Fruit fly (Drosophila melanogaster) whole organism, embryonic: ENCODE measurements around the gene Vps26.

Experiments
- Abd-B ChIP-seq: fragments of 200-800 bp; sonication (Bioruptor generic); optimal IDR thresholded peaks from 2 replicates; lab custom pipeline; 2018; ENCODE audit warnings: missing biosample characterization, mild to moderate bottlenecking, missing genetic modification characterization, moderate library complexity
- Ada2b ChIP-seq: fragments of 200-800 bp; sonication (Bioruptor generic); IDR thresholded peaks from 2 replicates; pipeline ENCODE4 v1.3.6; 2022; ENCODE audit warnings: missing biosample characterization, missing genetic modification characterization
- B-H1 ChIP-seq: fragments of 200-800 bp; sonication (Bioruptor generic); IDR thresholded peaks from 3 replicates; pipeline ENCODE4 v1.3.6; 2022; ENCODE audit warnings: missing biosample characterization, missing genetic modification characterization
- BtbVII ChIP-seq: fragments of 200-800 bp; sonication (Bioruptor generic); optimal IDR thresholded peaks from 3 replicates; lab custom pipeline; 2017; ENCODE audit warnings: missing biosample characterization, mild to moderate bottlenecking, missing genetic modification characterization
- CG10321 ChIP-seq: fragments of 200-800 bp; sonication (Bioruptor generic); IDR thresholded peaks from 2 replicates; pipeline ENCODE4 v1.3.6; 2022; ENCODE audit warnings: missing biosample characterization, missing genetic modification characterization
- CG10959 ChIP-seq: fragments of 200-800 bp; sonication (Bioruptor generic); IDR thresholded peaks from 2 replicates; pipeline ENCODE4 v1.3.6; 2022; ENCODE audit warnings: missing biosample characterization, missing genetic modification characterization
- CG11723 ChIP-seq: fragments of 200-800 bp; sonication (Bioruptor generic); optimal IDR thresholded peaks from 2 replicates; lab custom pipeline; 2017; ENCODE audit warnings: missing biosample characterization, mild to moderate bottlenecking, missing genetic modification characterization
- CG12299 ChIP-seq: fragments of 200-800 bp; sonication (Bioruptor generic); optimal IDR thresholded peaks from 2 replicates; lab custom pipeline; 2018; ENCODE audit warnings: missing biosample characterization, mild to moderate bottlenecking, missing genetic modification characterization
- CG1233 ChIP-seq: fragments of 200-800 bp; sonication (Bioruptor generic); optimal IDR thresholded peaks from 4 replicates; lab custom pipeline; 2018; ENCODE audit warnings: missing biosample characterization, mild to moderate bottlenecking, missing genetic modification characterization
- CG12391 ChIP-seq: fragments of 200-800 bp; sonication (Bioruptor generic); optimal IDR thresholded peaks from 3 replicates; lab custom pipeline; 2018; ENCODE audit warnings: missing biosample characterization, mild to moderate bottlenecking, missing genetic modification characterization, moderate library complexity
- CG13624 ChIP-seq: fragments of 200-800 bp; sonication (Bioruptor generic); optimal IDR thresholded peaks from 2 replicates; lab custom pipeline; 2016; ENCODE audit warnings: missing biosample characterization, missing genetic modification characterization
- CG14667 ChIP-seq: fragments of 200-800 bp; sonication (Bioruptor generic); IDR thresholded peaks from 2 replicates; pipeline ENCODE4 v1.3.6; 2022; ENCODE audit warnings: missing biosample characterization, missing genetic modification characterization
- CG15696 ChIP-seq: fragments of 200-800 bp; sonication (Bioruptor generic); optimal IDR thresholded peaks from 2 replicates; lab custom pipeline; 2019; ENCODE audit warnings: missing biosample characterization, mild to moderate bottlenecking, missing genetic modification characterization, moderate library complexity
- CG16813 ChIP-seq: fragments of 200-800 bp; sonication (Bioruptor generic); IDR thresholded peaks from 3 replicates; pipeline ENCODE4 v1.3.6; 2022; ENCODE audit warnings: missing biosample characterization, missing genetic modification characterization; ENCODE audit not compliant: partially characterized antibody
- CG17385 ChIP-seq: fragments of 200-800 bp; sonication (Bioruptor generic); optimal IDR thresholded peaks from 3 replicates; lab custom pipeline; 2018; ENCODE audit warnings: missing biosample characterization, mild to moderate bottlenecking, missing genetic modification characterization
- CG2712 ChIP-seq: fragments of 200-800 bp; optimal IDR thresholded peaks from 3 replicates; lab custom pipeline; 2019; ENCODE audit warnings: missing biosample characterization, mild to moderate bottlenecking, missing genetic modification characterization, moderate library complexity
- CG33557 ChIP-seq: fragments of 200-800 bp; sonication (Bioruptor generic); optimal IDR thresholded peaks from 2 replicates; lab custom pipeline; 2019; ENCODE audit warnings: missing biosample characterization, mild to moderate bottlenecking, missing genetic modification characterization, moderate library complexity
- CG34422 ChIP-seq: fragments of 200-800 bp; sonication (Bioruptor generic); IDR thresholded peaks from 3 replicates; pipeline ENCODE4 v1.3.6; 2022; ENCODE audit warnings: missing biosample characterization, missing genetic modification characterization
- CG4282 ChIP-seq: fragments of 200-800 bp; sonication (Bioruptor generic); optimal IDR thresholded peaks from 2 replicates; lab custom pipeline; 2016; ENCODE audit warnings: missing biosample characterization, missing genetic modification characterization
- CG4328 ChIP-seq: fragments of 200-800 bp; sonication (Bioruptor generic); optimal IDR thresholded peaks from 3 replicates; lab custom pipeline; 2017; ENCODE audit warnings: missing biosample characterization, missing genetic modification reagents, missing genetic modification characterization
- CG6689 ChIP-seq: fragments of 200-800 bp; sonication (Bioruptor generic); IDR thresholded peaks from 2 replicates; pipeline ENCODE4 v1.3.6; 2022; ENCODE audit warnings: missing biosample characterization, missing genetic modification characterization
- CG8478 ChIP-seq: fragments of >200 bp; optimal IDR thresholded peaks from 2 replicates; lab custom pipeline; 2018
- CkIIα-i1 ChIP-seq: fragments of 200-800 bp; sonication (Bioruptor generic); IDR thresholded peaks from 2 replicates; pipeline ENCODE4 v1.3.6; 2022; ENCODE audit warnings: missing biosample characterization, missing genetic modification characterization
- D19A ChIP-seq: fragments of 200-800 bp; optimal IDR thresholded peaks from 3 replicates; lab custom pipeline; 2019; ENCODE audit warnings: missing biosample characterization, mild to moderate bottlenecking, missing genetic modification characterization, moderate library complexity
- Dek ChIP-seq: fragments of 200-800 bp; sonication (Bioruptor generic); optimal IDR thresholded peaks from 3 replicates; lab custom pipeline; 2019; ENCODE audit warnings: missing biosample characterization, mild to moderate bottlenecking, missing genetic modification characterization, moderate library complexity
- Dll ChIP-seq: fragments of 200-800 bp; sonication (Bioruptor generic); IDR thresholded peaks from 4 replicates; pipeline ENCODE4 v1.3.6; 2022; ENCODE audit warnings: missing biosample characterization, missing genetic modification characterization; ENCODE audit not compliant: partially characterized antibody
- Hr51 ChIP-seq, 2 experiments: fragments of 200-800 bp; sonication (Bioruptor generic); optimal IDR thresholded peaks; 2 replicates in 1 of 2; 3 replicates in 1 of 2; lab custom pipeline; 2016 to 2018; ENCODE audit warnings: missing biosample characterization in 2 of 2, missing genetic modification characterization in 2 of 2, mild to moderate bottlenecking in 1 of 2, moderate library complexity in 1 of 2
- Kr ChIP-seq: fragments of 200-800 bp; sonication (Bioruptor generic); optimal IDR thresholded peaks from 2 replicates; lab custom pipeline; 2017; ENCODE audit warnings: missing biosample characterization, mild to moderate bottlenecking, missing genetic modification characterization
- Opbp ChIP-seq: fragments of 200-800 bp; sonication (Bioruptor generic); IDR thresholded peaks from 3 replicates; pipeline ENCODE4 v1.3.6; 2022; ENCODE audit warnings: missing biosample characterization, missing genetic modification characterization; ENCODE audit not compliant: partially characterized antibody
- Ptx1 ChIP-seq: fragments of 200-800 bp; sonication (Bioruptor generic); IDR thresholded peaks from 2 replicates; pipeline ENCODE4 v1.3.6; 2022; ENCODE audit warnings: missing biosample characterization, missing genetic modification characterization
- Rx ChIP-seq: fragments of 200-800 bp; sonication (Bioruptor generic); IDR thresholded peaks from 2 replicates; pipeline ENCODE4 v1.3.6; 2022; ENCODE audit warnings: missing biosample characterization, missing genetic modification characterization
- Scr ChIP-seq: fragments of 200-800 bp; sonication (Bioruptor generic); IDR thresholded peaks from 2 replicates; pipeline ENCODE4 v1.3.6; 2022; ENCODE audit warnings: missing biosample characterization, missing genetic modification characterization; ENCODE audit not compliant: partially characterized antibody
- Tbp ChIP-seq: fragments of >200 bp; optimal IDR thresholded peaks from 2 replicates; lab custom pipeline; 2018; ENCODE audit warnings: missing biosample characterization, missing genetic modification characterization
- al ChIP-seq: fragments of 200-800 bp; sonication (Bioruptor generic); IDR thresholded peaks from 2 replicates; pipeline ENCODE4 v1.3.6; 2022; ENCODE audit warnings: missing biosample characterization, missing genetic modification characterization
- ash1 ChIP-seq: fragments of 200-800 bp; sonication (Bioruptor generic); optimal IDR thresholded peaks from 2 replicates; lab custom pipeline; 2018; ENCODE audit warnings: missing biosample characterization, mild to moderate bottlenecking, missing genetic modification characterization
- crp ChIP-seq, 2 experiments: fragments of 200-800 bp; sonication (Bioruptor generic); optimal IDR thresholded peaks; 2 replicates in 1 of 2; 3 replicates in 1 of 2; lab custom pipeline; 2017; ENCODE audit warnings: missing biosample characterization in 2 of 2, missing genetic modification characterization in 2 of 2, mild to moderate bottlenecking in 1 of 2, moderate library complexity in 1 of 2
- gfzf ChIP-seq: fragments of 200-800 bp; sonication (Bioruptor generic); optimal IDR thresholded peaks from 2 replicates; lab custom pipeline; 2016; ENCODE audit warnings: missing biosample characterization, mild to moderate bottlenecking, missing genetic modification characterization, moderate library complexity
- inv ChIP-seq: fragments of 200-800 bp; sonication (Bioruptor generic); IDR thresholded peaks from 2 replicates; pipeline ENCODE4 v1.3.6; 2022; ENCODE audit warnings: missing biosample characterization, missing genetic modification characterization; ENCODE audit not compliant: partially characterized antibody
- mam ChIP-seq: fragments of 200-800 bp; sonication (Bioruptor generic); optimal IDR thresholded peaks from 3 replicates; lab custom pipeline; 2016; ENCODE audit warnings: missing biosample characterization, missing genetic modification characterization
- nom ChIP-seq: fragments of 200-800 bp; sonication (Bioruptor generic); optimal IDR thresholded peaks from 2 replicates; lab custom pipeline; 2017; ENCODE audit warnings: missing biosample characterization, missing genetic modification characterization, mild to moderate bottlenecking, moderate library complexity, missing genetic modification reagents
- otp ChIP-seq: fragments of 200-800 bp; sonication (Bioruptor generic); IDR thresholded peaks from 3 replicates; pipeline ENCODE4, ENCODE4 v1.3.6; 2022; ENCODE audit warnings: missing biosample characterization, missing genetic modification characterization
- pan ChIP-seq, 4 experiments: fragments of >200 bp in 3 of 4; fragments of 200-800 bp in 1 of 4; sonication (Bioruptor generic) in 1 of 4; optimal IDR thresholded peaks in 3 of 4; IDR thresholded peaks in 1 of 4; 2 replicates each; pipeline versions ENCODE4 v1.3.6 to Lab custom; 2017 to 2022; ENCODE audit warnings: missing biosample characterization in 2 of 4, missing genetic modification characterization in 2 of 4, mixed read lengths in 1 of 4
- phol ChIP-seq: fragments of 200-800 bp; sonication (Bioruptor generic); optimal IDR thresholded peaks from 3 replicates; lab custom pipeline; 2018; ENCODE audit warnings: missing biosample characterization, mild to moderate bottlenecking, missing genetic modification characterization, moderate library complexity
- pum ChIP-seq: fragments of 200-800 bp; sonication (Bioruptor generic); optimal IDR thresholded peaks from 2 replicates; lab custom pipeline; 2016; ENCODE audit warnings: missing biosample characterization, missing genetic modification characterization
- pzg ChIP-seq: fragments of 200-800 bp; sonication (Bioruptor generic); optimal IDR thresholded peaks from 3 replicates; lab custom pipeline; 2018; ENCODE audit warnings: missing biosample characterization, mild to moderate bottlenecking, missing genetic modification characterization, moderate library complexity
- tgo ChIP-seq: fragments of 200-800 bp; sonication (Bioruptor generic); IDR thresholded peaks from 3 replicates; pipeline ENCODE4 v1.3.6; 2022; ENCODE audit warnings: missing biosample characterization, missing genetic modification characterization
- zen2 ChIP-seq: fragments of 200-800 bp; sonication (Bioruptor generic); IDR thresholded peaks from 3 replicates; pipeline ENCODE4 v1.3.6; 2022; ENCODE audit warnings: missing biosample characterization, missing genetic modification characterization; ENCODE audit not compliant: partially characterized antibody
- zfh1 ChIP-seq: fragments of 200-800 bp; sonication (Bioruptor generic); IDR thresholded peaks from 3 replicates; pipeline ENCODE4 v1.3.6; 2022; ENCODE audit warnings: missing biosample characterization, missing genetic modification characterization

Vps26 gene

DNA sequence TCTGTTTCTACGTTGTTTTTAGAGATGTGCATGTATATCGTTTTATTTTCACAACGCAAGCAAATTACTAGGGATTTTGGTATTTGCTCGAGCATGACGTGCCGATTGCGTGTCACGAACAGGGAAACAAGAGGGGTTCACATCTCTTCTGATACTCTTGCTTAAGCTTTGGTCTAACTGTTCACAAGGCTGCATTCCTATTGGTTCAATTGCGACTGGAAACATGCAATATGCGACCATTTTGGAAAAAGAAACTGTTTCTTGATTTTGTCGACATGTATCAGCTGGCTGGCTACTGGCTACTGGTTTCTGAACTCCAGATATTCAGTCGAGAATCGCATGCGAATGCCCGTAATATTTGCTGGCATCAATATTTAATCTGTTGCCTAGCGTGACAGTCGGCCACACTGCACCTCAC, 6.5 kb downstream of the Vps26 start, which contains the start of gene Coa8 (continued):
- TF ChIP-seq CG34422 (GFP tag; lab: Robert Waterston, UW): 0 out of 3 replicates have a peak, but pooled peaks have one; percentile 47
- TF ChIP-seq otp (GFP tag; lab: Robert Waterston, UW): no peak
- TF ChIP-seq ash1: no peak
- peak; percentile 36 for TF ChIP-seq CG12299 (tag; lab: Kevin White, UChicago)
- TF ChIP-seq CG12391: peak; percentile 39
- TF ChIP-seq CG17385 (GFP tag; lab: Kevin White, UChicago): peak; percentile 31
- no peak for TF ChIP-seq CG4282 (GFP tag; lab: Kevin White, UChicago)
- TF ChIP-seq zen2 (GFP tag; lab: Robert Waterston, UW): no peak; the same call in 2 of the 3 replicates
- no peak; the same call in 1 of the 2 replicates for TF ChIP-seq al (GFP tag; lab: Robert Waterston, UW)
- peak; percentile 46 for TF ChIP-seq pzg (GFP tag; lab: Kevin White, UChicago)
- TF ChIP-seq inv: peak; percentile 37
- TF ChIP-seq phol (tag; lab: Kevin White, UChicago): peak; percentile 45
- TF ChIP-seq CG16813 (GFP tag; lab: Robert Waterston, UW): peak; percentile 42
- peak; percentile 57 for TF ChIP-seq Dll (GFP tag; lab: Robert Waterston, UW)
- TF ChIP-seq Opbp (GFP tag; lab: Robert Waterston, UW): peak; percentile 57; the same call in 1 of the 3 replicates
- TF ChIP-seq Dek (tag; lab: Kevin White, UChicago): peak; percentile 5
- peak; percentile 17 for TF ChIP-seq Abd-B
- TF ChIP-seq CkIIα-i1 (GFP tag; lab: Robert Waterston, UW): no peak
- no peak for TF ChIP-seq CG4328 (GFP tag; lab: Kevin White, UChicago)
- peak; percentile 11 for TF ChIP-seq Scr (GFP tag; lab: Robert Waterston, UW)
- TF ChIP-seq CG13624 (GFP tag; lab: Kevin White, UChicago): peak; percentile 40
- TF ChIP-seq nom (GFP tag; lab: Kevin White, UChicago): no peak
- peak; percentile 59 for TF ChIP-seq Ptx1 (GFP tag; lab: Robert Waterston, UW)
- TF ChIP-seq BtbVII (GFP tag; lab: Kevin White, UChicago): peak; percentile 10
- no peak for TF ChIP-seq CG1233 (GFP tag; lab: Kevin White, UChicago)
- no peak for TF ChIP-seq CG33557 (GFP tag; lab: Kevin White, UChicago)
- peak; percentile 25; the same call in 1 of the 2 replicates for TF ChIP-seq CG6689 (GFP tag; lab: Robert Waterston, UW)
- peak; percentile 22 for TF ChIP-seq CG2712 (tag; lab: Kevin White, UChicago)
- no peak for TF ChIP-seq Kr
- TF ChIP-seq zfh1 (GFP tag; lab: Robert Waterston, UW): peak; percentile 46; the same call in 2 of the 3 replicates
- peak; percentile 69 for TF ChIP-seq gfzf
- TF ChIP-seq CG10959 (GFP tag; lab: Robert Waterston, UW): 0 out of 2 replicates have a peak, but pooled peaks have one; percentile 9
- peak in 1 of 2 experiments; percentile 53 for TF ChIP-seq crp (GFP tag; optimal IDR thresholded peaks at IDR 0.05; lab: Kevin White, UChicago)
- peak; percentile 27; the same call in 1 of the 3 replicates for TF ChIP-seq tgo (GFP tag; lab: Robert Waterston, UW)
- peak; percentile 36; the same call in 2 of the 3 replicates for TF ChIP-seq B-H1
- peak; percentile 30; the same call in 1 of the 2 replicates for TF ChIP-seq CG14667
- peak; percentile 29 for TF ChIP-seq CG15696
- TF ChIP-seq Rx (GFP tag; lab: Robert Waterston, UW): peak; percentile 14; the same call in 1 of the 2 replicates
- peak; percentile 28; the same call in 1 of the 2 replicates for TF ChIP-seq Ada2b (GFP tag; lab: Robert Waterston, UW)
- no peak for TF ChIP-seq CG10321 (GFP tag; lab: Robert Waterston, UW)
- no peak for TF ChIP-seq CG8478 (lab: Kevin White, UChicago)
- TF ChIP-seq mam (GFP tag; lab: Kevin White, UChicago): peak; percentile 40
- no peak for TF ChIP-seq pan (optimal IDR thresholded peaks at IDR 0.05; lab: Kevin White, UChicago)
- peak in 1 of 2 experiments; percentile 54 for TF ChIP-seq pan (GFP tag; optimal IDR thresholded peaks at IDR 0.05 in 1 of 2, IDR thresholded peaks at IDR 0.05 in 1 of 2)
- TF ChIP-seq D19A (tag; lab: Kevin White, UChicago): no peak
- peak in 1 of 2 experiments; percentile 34 for TF ChIP-seq Hr51 (GFP tag; optimal IDR thresholded peaks at IDR 0.05; lab: Kevin White, UChicago)
- no peak for TF ChIP-seq Tbp (GFP tag; lab: Kevin White, UChicago)
- no peak for TF ChIP-seq CG11723 (GFP tag; lab: Kevin White, UChicago)
- peak; percentile 46 for TF ChIP-seq pum (GFP tag; lab: Kevin White, UChicago)
